Worm (Caenorhabditis elegans): Measurements from ENCODE around the gene T06C12.12.

- no peak for TF ChIP-seq ama-1 (optimal IDR thresholded peaks at IDR 0.05)
- no peak for TF ChIP-seq flt-1 (GFP tag; IDR thresholded peaks at IDR 0.05)
- TF ChIP-seq hmbx-1 (tag; optimal IDR thresholded peaks at IDR 0.05): no peak
- no peak for TF ChIP-seq scrt-1 (GFP tag; IDR thresholded peaks at IDR 0.05)
- TF ChIP-seq hnd-1 (tag; optimal IDR thresholded peaks at IDR 0.05): no peak
- TF ChIP-seq tbx-37 (GFP tag; conservative IDR thresholded peaks at IDR 0.05): no peak
- TF ChIP-seq ets-7 (tag; optimal IDR thresholded peaks at IDR 0.05): no peak
- no peak for TF ChIP-seq B0310.2 (tag; optimal IDR thresholded peaks at IDR 0.05)
Observed at ce11 chrV:15863042-15863441, 28.8 kb upstream of the T06C12.12 start, which contains the start of gene srh-299.
